Fruit fly (Drosophila melanogaster) whole organism, embryonic: ENCODE measurements around the gene CG31104.

Experiments
- B-H1 ChIP-seq: fragments of 200-800 bp; sonication (Bioruptor generic); IDR thresholded peaks from 3 replicates; pipeline ENCODE4 v1.3.6; 2022; ENCODE audit warnings: missing biosample characterization, missing genetic modification characterization
- Bteb2 ChIP-seq: fragments of 200-800 bp; sonication (Bioruptor generic); optimal IDR thresholded peaks from 2 replicates; lab custom pipeline; 2016; ENCODE audit warnings: missing biosample characterization, missing genetic modification characterization
- CG10147 ChIP-seq: fragments of 200-800 bp; sonication (Bioruptor generic); optimal IDR thresholded peaks from 2 replicates; lab custom pipeline; 2019; ENCODE audit warnings: missing biosample characterization, mild to moderate bottlenecking, missing genetic modification characterization, moderate library complexity
- CG10267 ChIP-seq: fragments of 200-800 bp; sonication (Bioruptor generic); optimal IDR thresholded peaks from 2 replicates; lab custom pipeline; 2018; ENCODE audit warnings: missing biosample characterization, mild to moderate bottlenecking, missing genetic modification characterization, moderate library complexity
- CG11456 ChIP-seq: fragments of 200-800 bp; sonication (Bioruptor generic); IDR thresholded peaks from 3 replicates; pipeline ENCODE4 v1.3.6; 2022; ENCODE audit warnings: missing biosample characterization, missing genetic modification characterization
- CG11504 ChIP-seq: fragments of 200-800 bp; sonication (Bioruptor generic); optimal IDR thresholded peaks from 3 replicates; lab custom pipeline; 2019; ENCODE audit warnings: missing biosample characterization, mild to moderate bottlenecking, missing genetic modification characterization, moderate library complexity
- CG12299 ChIP-seq: fragments of 200-800 bp; sonication (Bioruptor generic); optimal IDR thresholded peaks from 2 replicates; lab custom pipeline; 2018; ENCODE audit warnings: missing biosample characterization, mild to moderate bottlenecking, missing genetic modification characterization
- CG12744 ChIP-seq: fragments of 200-800 bp; sonication (Bioruptor generic); optimal IDR thresholded peaks from 2 replicates; lab custom pipeline; 2016; ENCODE audit warnings: missing biosample characterization, missing genetic modification characterization
- CG12769 ChIP-seq: fragments of 200-800 bp; sonication (Bioruptor generic); optimal IDR thresholded peaks from 2 replicates; lab custom pipeline; 2019; ENCODE audit warnings: missing biosample characterization, mild to moderate bottlenecking, missing genetic modification characterization, moderate library complexity
- CG12942 ChIP-seq: fragments of 200-800 bp; sonication (Bioruptor generic); optimal IDR thresholded peaks from 3 replicates; lab custom pipeline; 2016; ENCODE audit warnings: missing biosample characterization, missing genetic modification characterization
- CG13123 ChIP-seq: fragments of 200-800 bp; sonication (Bioruptor generic); optimal IDR thresholded peaks from 2 replicates; lab custom pipeline; 2016; ENCODE audit warnings: missing biosample characterization, missing genetic modification characterization
- CG13287 ChIP-seq: fragments of 200-800 bp; sonication (Bioruptor generic); IDR thresholded peaks from 2 replicates; pipeline ENCODE4 v1.3.6; 2022; ENCODE audit warnings: missing biosample characterization, missing genetic modification characterization; ENCODE audit not compliant: partially characterized antibody
- CG13624 ChIP-seq: fragments of 200-800 bp; sonication (Bioruptor generic); optimal IDR thresholded peaks from 2 replicates; lab custom pipeline; 2016; ENCODE audit warnings: missing biosample characterization, missing genetic modification characterization
- CG17385 ChIP-seq: fragments of 200-800 bp; sonication (Bioruptor generic); optimal IDR thresholded peaks from 3 replicates; lab custom pipeline; 2018; ENCODE audit warnings: missing biosample characterization, mild to moderate bottlenecking, missing genetic modification characterization
- CG1832 ChIP-seq: fragments of 200-800 bp; sonication (Bioruptor generic); optimal IDR thresholded peaks from 2 replicates; lab custom pipeline; 2017; ENCODE audit warnings: missing biosample characterization, mild to moderate bottlenecking, missing genetic modification characterization, inconsistent platforms
- CG2116 ChIP-seq: fragments of 200-800 bp; sonication (Bioruptor generic); optimal IDR thresholded peaks from 3 replicates; lab custom pipeline; 2018; ENCODE audit warnings: missing biosample characterization, mild to moderate bottlenecking, missing genetic modification characterization
- CG2202 ChIP-seq: fragments of 200-800 bp; sonication (Bioruptor generic); optimal IDR thresholded peaks from 2 replicates; lab custom pipeline; 2018; ENCODE audit warnings: missing biosample characterization, mild to moderate bottlenecking, missing genetic modification characterization
- CG2712 ChIP-seq: fragments of 200-800 bp; optimal IDR thresholded peaks from 3 replicates; lab custom pipeline; 2019; ENCODE audit warnings: missing biosample characterization, mild to moderate bottlenecking, missing genetic modification characterization, moderate library complexity
- CG33213 ChIP-seq: fragments of 200-800 bp; sonication (Bioruptor generic); optimal IDR thresholded peaks from 3 replicates; lab custom pipeline; 2016; ENCODE audit warnings: missing biosample characterization, missing genetic modification characterization
- CG34376 ChIP-seq: fragments of 200-800 bp; sonication (Bioruptor generic); optimal IDR thresholded peaks from 2 replicates; lab custom pipeline; 2018; ENCODE audit warnings: missing biosample characterization, mild to moderate bottlenecking, missing genetic modification characterization
- CG34422 ChIP-seq: fragments of 200-800 bp; sonication (Bioruptor generic); IDR thresholded peaks from 3 replicates; pipeline ENCODE4 v1.3.6; 2022; ENCODE audit warnings: missing biosample characterization, missing genetic modification characterization
- CG4404 ChIP-seq: fragments of 200-800 bp; sonication (Bioruptor generic); IDR thresholded peaks from 2 replicates; pipeline ENCODE4 v1.3.6; 2022; ENCODE audit warnings: missing biosample characterization, missing genetic modification characterization
- CG4424 ChIP-seq: fragments of 200-800 bp; sonication (Bioruptor generic); optimal IDR thresholded peaks from 3 replicates; lab custom pipeline; 2016; ENCODE audit warnings: missing biosample characterization, missing genetic modification characterization
- CG7556 ChIP-seq: fragments of 200-800 bp; sonication (Bioruptor generic); optimal IDR thresholded peaks from 2 replicates; lab custom pipeline; 2017; ENCODE audit warnings: missing biosample characterization, mild to moderate bottlenecking, missing genetic modification characterization
- CG9609 ChIP-seq: fragments of 200-800 bp; sonication (Bioruptor generic); optimal IDR thresholded peaks from 3 replicates; lab custom pipeline; 2016; ENCODE audit warnings: missing biosample characterization, missing genetic modification characterization
- D19A ChIP-seq: fragments of 200-800 bp; optimal IDR thresholded peaks from 3 replicates; lab custom pipeline; 2019; ENCODE audit warnings: missing biosample characterization, mild to moderate bottlenecking, missing genetic modification characterization, moderate library complexity
- Dfd ChIP-seq, 2 experiments: fragments of >200 bp; optimal IDR thresholded peaks; 2 replicates each; lab custom pipeline; 2017; ENCODE audit warnings: missing biosample characterization in 2 of 2, missing genetic modification characterization in 2 of 2
- H15 ChIP-seq: fragments of 200-800 bp; sonication (Bioruptor generic); IDR thresholded peaks from 3 replicates; pipeline ENCODE4 v1.3.6; 2022; ENCODE audit warnings: missing biosample characterization, missing genetic modification characterization
- Hr39 ChIP-seq: fragments of >200 bp; optimal IDR thresholded peaks from 2 replicates; lab custom pipeline; 2017
- NFAT ChIP-seq: fragments of 200-800 bp; sonication (Bioruptor generic); IDR thresholded peaks from 2 replicates; pipeline ENCODE4 v1.3.6; 2022; ENCODE audit warnings: missing biosample characterization, missing genetic modification characterization
- Oli ChIP-seq: fragments of 200-800 bp; sonication (Bioruptor generic); optimal IDR thresholded peaks from 2 replicates; lab custom pipeline; 2018; ENCODE audit warnings: missing biosample characterization, mild to moderate bottlenecking, missing genetic modification characterization, moderate library complexity
- ara ChIP-seq: fragments of 200-800 bp; sonication (Bioruptor generic); IDR thresholded peaks from 2 replicates; pipeline ENCODE4 v1.3.6; 2022; ENCODE audit warnings: missing biosample characterization, missing genetic modification characterization
- bab2 ChIP-seq: fragments of 200-800 bp; sonication (Bioruptor generic); optimal IDR thresholded peaks from 2 replicates; lab custom pipeline; 2016; ENCODE audit warnings: missing biosample characterization, missing genetic modification characterization
- cas ChIP-seq: fragments of 200-800 bp; sonication (Bioruptor generic); IDR thresholded peaks from 2 replicates; pipeline ENCODE4 v1.3.6; 2022; ENCODE audit warnings: missing biosample characterization, missing genetic modification characterization
- danr ChIP-seq: fragments of 200-800 bp; sonication (Bioruptor generic); IDR thresholded peaks from 2 replicates; pipeline ENCODE4 v1.3.6; 2022; ENCODE audit warnings: missing biosample characterization, missing genetic modification characterization
- dm ChIP-seq: fragments of 200-800 bp; sonication (Bioruptor generic); optimal IDR thresholded peaks from 3 replicates; lab custom pipeline; 2016; ENCODE audit warnings: missing biosample characterization, missing genetic modification characterization
- eve ChIP-seq, 2 experiments: fragments of >200 bp; optimal IDR thresholded peaks; 2 replicates each; lab custom pipeline; 2017; ENCODE audit warnings: missing biosample characterization in 2 of 2, missing genetic modification characterization in 2 of 2
- gem ChIP-seq: fragments of 200-800 bp; sonication (Bioruptor generic); optimal IDR thresholded peaks from 2 replicates; lab custom pipeline; 2019; ENCODE audit warnings: missing biosample characterization, mild to moderate bottlenecking, missing genetic modification characterization, moderate library complexity
- hkb ChIP-seq, 2 experiments: fragments of 200-800 bp in 1 of 2; fragments of >200 bp in 1 of 2; sonication (Bioruptor generic) in 1 of 2; IDR thresholded peaks in 1 of 2; optimal IDR thresholded peaks in 1 of 2; 2 replicates each; pipeline versions ENCODE4 v1.3.6 to Lab custom; 2017 to 2022; ENCODE audit warnings: missing biosample characterization in 1 of 2, missing genetic modification characterization in 1 of 2
- jumu ChIP-seq: fragments of 200-800 bp; sonication (Bioruptor generic); optimal IDR thresholded peaks from 3 replicates; lab custom pipeline; 2016; ENCODE audit warnings: missing biosample characterization, missing genetic modification characterization
- lilli ChIP-seq: fragments of 200-800 bp; sonication (Bioruptor generic); optimal IDR thresholded peaks from 3 replicates; lab custom pipeline; 2016; ENCODE audit warnings: missing biosample characterization, missing genetic modification characterization
- maf-S ChIP-seq: fragments of 200-800 bp; sonication (Bioruptor generic); optimal IDR thresholded peaks from 2 replicates; lab custom pipeline; 2016; ENCODE audit warnings: missing biosample characterization, missing genetic modification characterization
- nau ChIP-seq: fragments of 200-800 bp; sonication (Bioruptor generic); optimal IDR thresholded peaks from 3 replicates; lab custom pipeline; 2017; ENCODE audit warnings: missing biosample characterization, mild to moderate bottlenecking, missing genetic modification characterization, missing genetic modification reagents
- pfk ChIP-seq: fragments of 200-800 bp; sonication (Bioruptor generic); optimal IDR thresholded peaks from 2 replicates; lab custom pipeline; 2018; ENCODE audit warnings: missing biosample characterization, mild to moderate bottlenecking, missing genetic modification characterization, moderate library complexity
- psq ChIP-seq: fragments of 200-800 bp; sonication (Bioruptor generic); optimal IDR thresholded peaks from 2 replicates; lab custom pipeline; 2017; ENCODE audit warnings: missing biosample characterization, missing genetic modification characterization
- run ChIP-seq: fragments of 200-800 bp; sonication (Bioruptor generic); optimal IDR thresholded peaks from 3 replicates; lab custom pipeline; 2018; ENCODE audit warnings: missing biosample characterization, mild to moderate bottlenecking, missing genetic modification characterization
- scrt ChIP-seq: fragments of 200-800 bp; sonication (Bioruptor generic); optimal IDR thresholded peaks from 2 replicates; lab custom pipeline; 2018; ENCODE audit warnings: missing biosample characterization, mild to moderate bottlenecking, missing genetic modification characterization, moderate library complexity
- seq ChIP-seq: fragments of 200-800 bp; sonication (Bioruptor generic); IDR thresholded peaks from 2 replicates; pipeline ENCODE4 v1.3.6; 2022; ENCODE audit warnings: missing biosample characterization, missing genetic modification characterization
- tin ChIP-seq: fragments of 200-800 bp; sonication (Bioruptor generic); optimal IDR thresholded peaks from 3 replicates; lab custom pipeline; 2016; ENCODE audit warnings: missing biosample characterization, missing genetic modification characterization
- vfl ChIP-seq: fragments of 200-800 bp; sonication (Bioruptor generic); optimal IDR thresholded peaks from 2 replicates; lab custom pipeline; 2016; ENCODE audit warnings: missing biosample characterization, missing genetic modification characterization
- wor ChIP-seq: fragments of 200-800 bp; sonication (Bioruptor generic); IDR thresholded peaks from 2 replicates; pipeline ENCODE4 v1.3.6; 2022; ENCODE audit warnings: missing biosample characterization, missing genetic modification characterization

CG31104 gene

DNA sequence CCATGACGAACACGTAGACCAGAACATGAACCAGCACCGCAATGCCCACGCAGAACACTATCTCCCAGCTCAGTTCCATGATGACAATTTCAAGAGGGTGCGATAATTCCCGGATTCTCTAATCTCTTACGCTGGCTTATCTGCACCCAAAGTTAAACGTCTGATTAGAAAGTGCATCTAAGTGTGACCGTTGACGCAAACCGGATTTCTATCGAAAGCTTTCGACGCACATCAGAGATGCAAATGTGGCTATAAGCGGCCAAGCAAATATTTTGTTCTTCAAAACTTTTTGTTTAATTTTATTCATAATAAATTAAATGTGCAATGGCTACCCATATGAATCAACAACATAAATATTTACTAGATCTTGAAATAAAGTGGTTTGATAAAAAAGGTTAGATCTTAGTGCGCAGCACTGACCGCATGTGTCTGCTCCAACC is 22.9 kb upstream of the CG31104 start, which contains the start of the genes Kdsr and CG11858 (continued):
- no peak for TF ChIP-seq Dfd (GFP tag; optimal IDR thresholded peaks at IDR 0.05; lab: Kevin White, UChicago)
- TF ChIP-seq hkb (optimal IDR thresholded peaks at IDR 0.05; lab: Kevin White, UChicago): peak; percentile 29
- peak; percentile 66 for TF ChIP-seq hkb (GFP tag; IDR thresholded peaks at IDR 0.05; lab: Robert Waterston, UW)
- TF ChIP-seq NFAT (GFP tag; lab: Robert Waterston, UW): peak; percentile 39; the same call in 1 of the 2 replicates
- peak; percentile 40 for TF ChIP-seq maf-S (GFP tag; lab: Kevin White, UChicago)
- TF ChIP-seq wor: peak; percentile 46; the same call in 1 of the 2 replicates
- TF ChIP-seq ara: peak; percentile 57; the same call in 1 of the 2 replicates
- peak; percentile 52; the same call in 1 of the 2 replicates for TF ChIP-seq cas (GFP tag; lab: Robert Waterston, UW)
- peak; percentile 63 for TF ChIP-seq CG2116 (GFP tag; lab: Kevin White, UChicago)
- TF ChIP-seq CG34422 (GFP tag; lab: Robert Waterston, UW): peak; percentile 70; the same call in 2 of the 3 replicates
- peak; percentile 2 for TF ChIP-seq run (tag; lab: Kevin White, UChicago)
- peak; percentile 34 for TF ChIP-seq tin (GFP tag; lab: Kevin White, UChicago)
- no peak for TF ChIP-seq Hr39 (lab: Kevin White, UChicago)
- peak; percentile 56 for TF ChIP-seq CG4424 (GFP tag; lab: Kevin White, UChicago)
- TF ChIP-seq CG34376: peak; percentile 77
- TF ChIP-seq D19A (tag; lab: Kevin White, UChicago): no peak
- TF ChIP-seq lilli: peak; percentile 83
- TF ChIP-seq CG13624: peak; percentile 61
- TF ChIP-seq danr (GFP tag; lab: Robert Waterston, UW): peak; percentile 58; the same call in 1 of the 2 replicates
- peak; percentile 47; the same call in 1 of the 2 replicates for TF ChIP-seq CG4404
- TF ChIP-seq B-H1 (GFP tag; lab: Robert Waterston, UW): peak; percentile 43; the same call in 2 of the 3 replicates
- TF ChIP-seq CG11456 (GFP tag; lab: Robert Waterston, UW): 0 out of 3 replicates have a peak, but pooled peaks have one; percentile 34
- peak; percentile 68 for TF ChIP-seq CG12769 (tag; lab: Kevin White, UChicago)
- peak; percentile 55; the same call in 1 of the 2 replicates for TF ChIP-seq seq (GFP tag; lab: Robert Waterston, UW)
- TF ChIP-seq CG2712 (tag; lab: Kevin White, UChicago): peak; percentile 82
- peak; percentile 74 for TF ChIP-seq dm (GFP tag; lab: Kevin White, UChicago)
- TF ChIP-seq CG12299: peak; percentile 49
- TF ChIP-seq jumu: peak; percentile 44
- peak; percentile 7 for TF ChIP-seq CG2202 (tag; lab: Kevin White, UChicago)
- no peak for TF ChIP-seq CG7556 (GFP tag; lab: Kevin White, UChicago)
- TF ChIP-seq bab2: peak; percentile 40
- TF ChIP-seq pfk: no peak
- no peak for TF ChIP-seq nau (GFP tag; lab: Kevin White, UChicago)
- peak; percentile 64; the same call in 1 of the 2 replicates for TF ChIP-seq CG13287 (GFP tag; lab: Robert Waterston, UW)
- TF ChIP-seq eve (GFP tag; optimal IDR thresholded peaks at IDR 0.05; lab: Kevin White, UChicago): no peak
- TF ChIP-seq CG12942 (GFP tag; lab: Kevin White, UChicago): peak; percentile 49
- TF ChIP-seq CG10267: peak; percentile 63
- no peak for TF ChIP-seq CG11504 (tag; lab: Kevin White, UChicago)
- peak; percentile 29 for TF ChIP-seq CG17385 (GFP tag; lab: Kevin White, UChicago)
- peak; percentile 3 for TF ChIP-seq vfl (GFP tag; lab: Kevin White, UChicago)
- TF ChIP-seq H15 (GFP tag; lab: Robert Waterston, UW): peak; percentile 74
- TF ChIP-seq CG1832 (GFP tag; lab: Kevin White, UChicago): no peak
- peak; percentile 6 for TF ChIP-seq CG13123
- no peak for TF ChIP-seq gem (tag; lab: Kevin White, UChicago)
- peak; percentile 68 for TF ChIP-seq Bteb2 (GFP tag; lab: Kevin White, UChicago)
- peak; percentile 63 for TF ChIP-seq CG10147 (GFP tag; lab: Kevin White, UChicago)
- peak; percentile 9 for TF ChIP-seq psq (GFP tag; lab: Kevin White, UChicago)
- TF ChIP-seq CG12744 (GFP tag; lab: Kevin White, UChicago): peak; percentile 40
- peak; percentile 51 for TF ChIP-seq CG33213 (GFP tag; lab: Kevin White, UChicago)
- peak; percentile 46 for TF ChIP-seq Oli (tag; lab: Kevin White, UChicago)
- TF ChIP-seq scrt (GFP tag; lab: Kevin White, UChicago): peak; percentile 33
- peak; percentile 26 for TF ChIP-seq CG9609 (GFP tag; lab: Kevin White, UChicago)
